Fruit fly (Drosophila melanogaster): ENCODE measurements around the gene CG9300.

The CG9300 gene

DNA sequence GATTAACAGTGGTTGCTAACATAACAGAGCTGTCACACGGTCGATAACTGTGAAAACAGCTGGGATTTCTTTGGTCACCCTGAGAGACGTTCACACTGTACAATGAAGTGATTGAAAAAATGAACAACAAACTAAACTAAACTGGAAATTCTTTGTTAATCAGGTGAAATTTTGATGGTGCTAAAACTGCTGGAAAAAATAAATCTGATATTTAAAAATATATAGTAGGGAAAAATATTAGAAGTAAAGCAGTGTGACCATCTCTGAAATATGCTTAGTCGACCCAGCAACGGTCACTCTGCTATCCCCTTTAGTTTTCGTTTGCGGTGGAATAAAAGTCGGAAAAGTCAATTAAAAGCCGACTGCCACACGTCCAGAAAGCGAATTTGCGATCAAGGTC is 33.8 kb downstream of the CG9300 start, which contains the start of the genes CG9231 and CG9330 (continued):
- TF ChIP-seq topi (GFP tag; optimal IDR thresholded peaks at IDR 0.05) (peak; percentile 11), CG6854 (GFP tag; optimal IDR thresholded peaks at IDR 0.05) (no peak), CG10669 (GFP tag; optimal IDR thresholded peaks at IDR 0.05) (no peak), Hr39 (GFP tag; optimal IDR thresholded peaks at IDR 0.05) (peak; percentile 17), dsx (GFP tag; optimal IDR thresholded peaks at IDR 0.05; ENCODE audit: poor library complexity, severe bottlenecking) (no peak), Blimp-1 (GFP tag; optimal IDR thresholded peaks at IDR 0.05) (no peak), CG7368 (GFP tag; optimal IDR thresholded peaks at IDR 0.05) (no peak), CG15336 (GFP tag; IDR thresholded peaks at IDR 0.05) (no peak), CG10631 (GFP tag; optimal IDR thresholded peaks at IDR 0.05) (no peak), Eip93F (GFP tag; optimal IDR thresholded peaks at IDR 0.05) (no peak), ss (GFP tag; optimal IDR thresholded peaks at IDR 0.05) (no peak)

DNA sequence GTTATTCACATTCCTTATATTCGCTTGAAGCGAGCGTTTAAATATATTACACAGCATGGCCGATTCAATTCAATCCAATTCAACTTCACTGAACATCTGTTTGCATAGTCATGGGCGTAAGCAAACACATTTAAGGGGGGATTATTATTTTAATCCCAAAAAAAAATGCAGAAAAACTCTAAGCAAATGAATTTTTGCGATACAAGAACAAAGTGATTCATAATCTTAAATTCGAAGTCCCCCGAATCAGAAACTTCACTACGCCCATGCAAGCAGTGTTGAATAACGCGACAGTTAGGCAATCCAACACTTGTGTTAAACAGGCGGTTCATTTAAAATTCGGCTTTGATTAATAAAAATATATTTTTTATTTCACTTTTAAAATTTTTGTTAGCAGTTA is 38.2 kb downstream of the CG9300 start, which contains the start of gene CG14100:
Gene CG14100, minus strand, starts transcription at position 103 of the 400 bp plus-strand sequence.
- TF ChIP-seq CG8119 (GFP tag; IDR thresholded peaks at IDR 0.05) (peak; percentile 100), Blimp-1 (GFP tag; optimal IDR thresholded peaks at IDR 0.05) (peak; percentile 99), CG15336 (GFP tag; IDR thresholded peaks at IDR 0.05) (peak; percentile 100), Smox (GFP tag; optimal IDR thresholded peaks at IDR 0.05) (peak; percentile 100), CG8632 (GFP tag; optimal IDR thresholded peaks at IDR 0.05) (peak; percentile 100), Hr39 (GFP tag; optimal IDR thresholded peaks at IDR 0.05) (peak; percentile 100), vri (GFP tag; optimal IDR thresholded peaks at IDR 0.05) (peak; percentile 100), Lpt (GFP tag; optimal IDR thresholded peaks at IDR 0.05) (peak; percentile 100), CG32006 (GFP tag; optimal IDR thresholded peaks at IDR 0.05) (peak; percentile 100), Hr38 (GFP tag; optimal IDR thresholded peaks at IDR 0.05) (peak; percentile 100), CG3919 (GFP tag; optimal IDR thresholded peaks at IDR 0.05) (peak; percentile 100), achi (GFP tag; optimal IDR thresholded peaks at IDR 0.05) (peak; percentile 100), Ets21C (GFP tag; optimal IDR thresholded peaks at IDR 0.05) (peak; percentile 100), CG11762 (GFP tag; optimal IDR thresholded peaks at IDR 0.05; ENCODE audit: insufficient read depth) (peak; percentile 100), dsx (GFP tag; optimal IDR thresholded peaks at IDR 0.05; ENCODE audit: poor library complexity, severe bottlenecking) (peak; percentile 99), CG11294 (GFP tag; IDR thresholded peaks at IDR 0.05) (peak; percentile 100), Hr4 (GFP tag; optimal IDR thresholded peaks at IDR 0.05) (peak; percentile 100), CG16779 (tag; optimal IDR thresholded peaks at IDR 0.05) (peak; percentile 99), CG6163 (GFP tag; IDR thresholded peaks at IDR 0.05) (peak; percentile 100), Sox14 (GFP tag; optimal IDR thresholded peaks at IDR 0.05) (peak; percentile 100), esn (GFP tag; optimal IDR thresholded peaks at IDR 0.05) (peak; percentile 100), pdm3 (GFP tag; optimal IDR thresholded peaks at IDR 0.05) (peak; percentile 100), Eip75B (GFP tag; optimal IDR thresholded peaks at IDR 0.05) (peak; percentile 100), spab (GFP tag; optimal IDR thresholded peaks at IDR 0.05) (peak; percentile 100), fd59A (GFP tag; optimal IDR thresholded peaks at IDR 0.05) (peak; percentile 100), OdsH (GFP tag; optimal IDR thresholded peaks at IDR 0.05) (peak; percentile 100), Ets96B (tag; optimal IDR thresholded peaks at IDR 0.05) (peak; percentile 100), CG6854 (GFP tag; optimal IDR thresholded peaks at IDR 0.05) (peak; percentile 100), dac (GFP tag; optimal IDR thresholded peaks at IDR 0.05) (peak; percentile 100), svp (GFP tag) (peak; percentile 100), CG3032 (tag; optimal IDR thresholded peaks at IDR 0.05) (peak; percentile 100), acj6 (GFP tag; optimal IDR thresholded peaks at IDR 0.05) (peak; percentile 100), CG6276 (GFP tag; optimal IDR thresholded peaks at IDR 0.05) (peak; percentile 100), Sox15 (GFP tag; optimal IDR thresholded peaks at IDR 0.05) (peak; percentile 100), CG10669 (GFP tag; optimal IDR thresholded peaks at IDR 0.05) (peak; percentile 100), CG10631 (GFP tag; optimal IDR thresholded peaks at IDR 0.05) (peak; percentile 100), eg (GFP tag; IDR thresholded peaks at IDR 0.05) (peak; percentile 100), CG1621 (tag; optimal IDR thresholded peaks at IDR 0.05) (peak; percentile 100), CG31627 (GFP tag; optimal IDR thresholded peaks at IDR 0.05) (peak; percentile 100), topi (GFP tag; optimal IDR thresholded peaks at IDR 0.05) (peak; percentile 100), Sox102F (GFP tag; optimal IDR thresholded peaks at IDR 0.05) (peak; percentile 100), ss (GFP tag; optimal IDR thresholded peaks at IDR 0.05) (peak; percentile 100), Gug (GFP tag; IDR thresholded peaks at IDR 0.05) (peak; percentile 100), CG34406 (GFP tag; optimal IDR thresholded peaks at IDR 0.05) (peak; percentile 100), Eip93F (GFP tag; optimal IDR thresholded peaks at IDR 0.05) (peak; percentile 100), CG6808 (GFP tag; optimal IDR thresholded peaks at IDR 0.05) (peak; percentile 99), cyc (GFP tag; optimal IDR thresholded peaks at IDR 0.05) (peak; percentile 100)
